Worm (Caenorhabditis elegans): ENCODE measurements around the gene F09C12.8.
"Not testable (repeated sequence)": the region's sequence is repeated elsewhere in the genome, so short reads cannot be mapped to it uniquely, and the experiment has no call there.

Gene F09C12.8

DNA sequence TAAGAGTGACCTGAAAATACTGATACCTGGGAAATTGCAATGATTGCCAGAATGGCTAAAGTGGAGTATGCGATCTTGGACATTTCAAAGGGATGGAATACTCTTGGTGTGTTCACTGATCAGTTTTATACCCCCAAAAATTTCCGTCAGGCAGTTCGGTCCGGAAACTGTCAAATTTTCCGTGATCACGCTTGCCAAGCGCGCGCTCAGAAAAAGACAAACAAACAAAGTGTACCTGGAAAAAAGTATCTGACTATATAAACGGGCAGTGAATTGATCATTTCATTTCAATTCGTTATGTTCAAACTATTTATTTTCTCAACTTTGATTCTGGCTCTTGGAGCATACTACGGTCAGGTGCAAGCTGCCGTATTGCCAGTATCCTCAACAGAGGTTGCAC, 10.5 kb upstream of the F09C12.8 start, which contains the start of the genes idpb-3 and idpb-1:
TSS of gene idpb-3 (minus strand) at position 101 of the 400 bp plus-strand sequence.
TSS of gene idpb-1 (plus strand) at position 284 of the 400 bp plus-strand sequence.
- TF ChIP-seq unc-62 (GFP tag; optimal IDR thresholded peaks at IDR 0.05) = no peak

- no peak for TF ChIP-seq unc-62 (GFP tag; optimal IDR thresholded peaks at IDR 0.05)
These were observed 9.0 kb upstream of the F09C12.8 start for ce11 chrII:5103189-5103588.

ce11 chrII:5103784-5104457, 8.3 kb upstream of the F09C12.8 start, which contains the start of the genes C04G6.11 and mpk-2:
Gene C04G6.11, minus strand, starts transcription at chrII:5103834.
Gene mpk-2, plus strand, starts transcription at chrII:5104118.
- TF ChIP-seq unc-62 (GFP tag; optimal IDR thresholded peaks at IDR 0.05) = no peak

DNA sequence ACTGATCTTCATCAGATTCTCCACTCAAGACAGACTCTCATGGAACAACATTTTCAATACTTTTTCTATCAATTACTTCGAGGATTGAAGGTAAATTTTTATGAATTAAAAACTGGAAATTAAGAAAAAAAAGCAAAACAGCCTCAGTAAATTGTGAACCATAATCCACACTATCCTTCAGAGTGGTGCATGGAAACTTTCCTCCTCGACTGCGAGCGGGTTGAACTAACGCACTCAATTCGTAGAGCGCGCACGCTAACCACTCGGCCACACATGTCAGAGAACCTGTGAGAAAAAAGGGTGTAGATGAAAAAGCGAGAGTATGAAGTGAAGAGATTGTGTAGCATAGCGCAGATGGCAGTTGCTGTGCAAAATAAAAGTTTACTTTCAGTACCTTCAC, 7.2 kb upstream of the F09C12.8 start:
- TF ChIP-seq unc-62 (GFP tag; optimal IDR thresholded peaks at IDR 0.05) = no peak

- TF ChIP-seq unc-62 (GFP tag; optimal IDR thresholded peaks at IDR 0.05) = no peak
These were observed 2.5 kb upstream of the F09C12.8 start, which contains the start of gene F09C12.2 for ce11 chrII:5109693-5110092. Gene F09C12.2, plus strand, starts transcription at chrII:5110012.

DNA sequence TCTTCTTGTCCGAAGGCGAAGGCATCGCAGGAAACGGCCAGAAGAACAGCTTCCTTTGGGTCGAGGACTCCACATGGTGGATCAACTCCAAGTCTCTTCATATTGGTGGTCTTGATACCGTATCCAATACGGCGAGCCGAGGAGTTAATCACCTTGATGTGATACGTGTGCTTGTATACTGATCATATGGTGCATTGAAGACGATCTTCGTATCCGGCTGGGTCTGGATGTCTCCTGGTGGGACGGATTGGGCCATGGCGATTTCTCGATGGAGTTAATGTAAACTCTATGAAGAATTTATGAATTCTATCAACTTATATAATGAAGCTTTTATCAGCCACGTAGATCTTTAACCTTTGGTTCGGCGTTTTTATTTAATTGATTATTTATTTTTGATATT, 3.1 kb downstream of the F09C12.8 start, which contains the start of gene msp-74:
TSS of gene msp-74 (minus strand) at position 101 of the 400 bp plus-strand sequence.
- not testable (repeated sequence) for TF ChIP-seq unc-62 (GFP tag; optimal IDR thresholded peaks at IDR 0.05)

DNA sequence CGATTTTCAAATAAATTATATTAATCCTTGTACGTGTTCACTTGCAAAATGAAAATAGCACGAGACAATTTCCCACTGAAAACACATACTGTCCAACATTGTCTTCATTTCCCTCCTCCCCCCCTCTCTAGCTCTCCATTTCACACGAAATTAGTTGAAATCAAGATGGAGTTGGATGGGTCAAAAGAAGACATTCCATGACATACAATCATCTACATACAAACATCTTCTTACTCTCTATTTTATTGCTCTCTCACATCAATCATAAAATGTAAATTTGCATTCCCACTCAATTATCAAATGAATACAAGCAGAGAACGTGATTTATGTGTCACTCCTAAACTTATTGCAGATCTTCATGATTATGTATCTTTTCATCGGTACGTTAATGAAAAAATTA, 3.6 kb downstream of the F09C12.8 start, which contains the start of gene srsy-1:
TSS of gene srsy-1 (plus strand) at position 301 of the 400 bp plus-strand sequence.
- no peak for TF ChIP-seq unc-62 (GFP tag; optimal IDR thresholded peaks at IDR 0.05)

- no peak for TF ChIP-seq unc-62 (GFP tag; optimal IDR thresholded peaks at IDR 0.05)
These were observed 8.4 kb downstream of the F09C12.8 start for ce11 chrII:5120612-5121011.

DNA sequence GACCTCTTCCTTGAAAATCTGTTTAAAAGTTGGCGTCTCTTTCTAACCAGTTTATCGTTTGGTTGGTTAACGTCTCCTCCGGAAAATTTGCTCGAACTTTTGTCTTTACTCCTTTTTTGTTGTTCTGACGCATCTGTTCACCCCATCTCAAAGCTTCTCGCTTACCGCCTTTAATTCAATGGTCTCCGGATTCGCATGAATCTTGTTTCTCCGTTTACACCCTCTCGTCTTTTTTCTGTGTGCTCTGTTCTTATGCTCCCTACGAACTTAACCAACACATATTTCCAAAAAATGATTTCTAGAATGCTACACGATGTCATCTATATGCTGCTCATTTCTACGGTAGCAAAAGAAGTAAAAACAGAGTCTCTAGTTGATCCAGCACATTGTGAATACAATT, 17.9 kb downstream of the F09C12.8 start, which contains the start of gene lgc-56:
TSS of gene lgc-56 (plus strand) at position 301 of the 400 bp plus-strand sequence.
- TF ChIP-seq unc-62 (GFP tag; optimal IDR thresholded peaks at IDR 0.05) = no peak

DNA sequence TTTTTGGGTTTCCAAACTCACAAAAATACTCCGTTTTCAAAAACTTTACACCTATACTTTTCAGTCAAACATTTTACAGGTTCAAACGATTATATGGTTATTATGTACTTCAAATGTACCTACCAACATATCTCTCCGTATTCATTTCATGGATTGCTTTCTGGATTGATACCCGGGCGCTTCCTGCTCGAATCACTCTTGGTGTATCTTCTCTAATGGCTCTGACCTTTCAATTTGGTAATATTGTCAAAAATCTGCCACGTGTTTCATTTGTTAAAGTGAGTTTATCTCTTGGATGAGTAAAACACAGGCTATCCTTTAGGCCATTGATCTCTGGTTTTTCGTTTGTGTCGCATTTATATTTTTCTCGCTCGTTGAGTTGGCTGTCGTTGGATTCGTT, 19.6 kb downstream of the F09C12.8 start:
- no peak for TF ChIP-seq unc-62 (GFP tag; optimal IDR thresholded peaks at IDR 0.05)

DNA sequence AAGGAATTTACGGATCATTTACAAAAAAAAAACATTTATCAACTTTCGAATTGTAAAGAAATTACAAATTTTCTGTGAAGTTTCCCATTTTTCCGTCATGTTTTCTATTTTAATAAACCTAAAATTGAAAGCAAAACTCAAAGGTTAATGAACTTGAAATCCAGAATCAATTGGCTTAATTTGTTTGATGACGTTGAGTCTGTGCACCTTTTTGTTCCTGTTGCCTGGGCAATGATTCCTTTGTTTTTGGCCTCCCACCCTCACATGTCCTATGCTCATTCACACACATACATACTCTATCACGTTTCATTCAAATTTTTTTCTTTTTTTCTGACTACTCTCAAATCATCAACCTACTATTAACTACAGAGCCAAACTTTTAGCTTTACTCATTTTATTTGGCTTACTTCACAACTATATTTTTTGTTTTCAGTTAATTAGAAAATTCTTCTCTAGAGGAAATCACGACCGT, 24.1 kb downstream of the F09C12.8 start, which contains the start of gene F58A6.2:
TSS of gene F58A6.2 (plus strand) at position 422 of the 472 bp plus-strand sequence.
- TF ChIP-seq unc-62 (GFP tag; optimal IDR thresholded peaks at IDR 0.05) = no peak

DNA sequence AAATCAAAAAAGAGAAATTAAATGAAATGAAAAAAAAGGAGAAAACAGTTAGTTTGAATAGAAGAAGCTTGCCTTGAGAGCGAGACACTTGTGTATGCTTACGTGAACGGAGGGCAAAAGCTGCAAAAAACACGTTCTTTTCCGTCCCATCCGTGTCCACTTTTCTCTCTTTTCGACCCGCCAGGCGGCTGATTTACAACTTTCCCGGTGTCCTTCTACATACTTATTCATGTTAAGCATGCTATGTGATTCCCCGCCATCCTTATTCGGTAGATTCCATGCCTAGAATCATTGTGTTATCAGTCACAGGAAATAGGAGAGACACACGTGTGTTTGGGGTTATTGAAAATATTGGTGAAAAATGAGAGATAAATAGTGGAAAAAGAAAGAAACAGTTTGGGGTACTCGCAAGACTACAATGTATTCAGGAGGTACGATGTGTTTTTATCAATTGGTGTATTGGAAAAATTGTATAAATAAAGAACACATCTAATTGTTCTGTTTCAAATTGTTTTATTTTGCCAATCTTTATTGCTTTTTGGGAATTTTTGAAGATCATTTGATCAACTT, 29.8 kb downstream of the F09C12.8 start, which contains the start of gene nas-29:
TSS of gene nas-29 (minus strand) at position 92 of the 570 bp plus-strand sequence.
- TF ChIP-seq unc-62 (GFP tag; optimal IDR thresholded peaks at IDR 0.05) = no peak

DNA sequence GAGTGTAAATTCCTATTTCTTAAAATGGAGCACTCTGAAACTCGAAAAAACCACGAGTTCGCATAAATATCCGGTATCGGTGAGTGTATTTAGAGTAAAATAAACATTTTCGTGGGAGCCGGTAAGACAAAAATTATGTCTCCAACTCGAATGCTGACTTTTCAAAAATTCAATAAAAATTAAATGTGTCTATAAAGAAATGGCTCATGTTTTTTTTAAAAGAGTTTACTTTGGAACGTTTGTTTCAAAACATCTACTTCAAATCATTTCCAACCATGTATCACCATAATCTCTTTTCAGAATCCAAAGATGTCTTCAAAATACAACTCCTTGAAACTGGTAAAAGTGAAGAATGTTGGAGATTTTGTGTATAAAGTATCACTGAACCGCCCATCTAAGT, 30.4 kb downstream of the F09C12.8 start, which contains the start of gene F58A6.1:
TSS of gene F58A6.1 (plus strand) at position 301 of the 400 bp plus-strand sequence.
- TF ChIP-seq unc-62 (GFP tag; optimal IDR thresholded peaks at IDR 0.05) = no peak

DNA sequence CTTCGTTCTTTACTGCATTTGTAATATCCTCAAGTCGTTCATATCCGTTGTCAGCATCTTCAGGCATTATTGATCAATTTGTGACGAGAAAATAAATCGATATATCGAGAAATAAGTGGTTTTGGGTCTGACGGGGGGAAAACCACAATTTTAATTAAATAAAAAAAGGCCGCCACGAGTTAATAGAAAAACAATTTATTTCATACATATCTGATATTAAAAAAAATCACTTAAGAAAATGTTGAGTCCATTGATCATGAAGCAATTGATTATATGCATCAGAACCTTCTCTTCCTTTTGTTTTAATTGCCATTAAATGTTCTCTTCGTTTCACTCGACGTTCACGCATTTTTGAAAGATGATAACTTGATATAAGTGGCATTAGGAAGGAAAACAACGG, 36.2 kb downstream of the F09C12.8 start, which contains the start of gene F58A6.5:
TSS of gene F58A6.5 (minus strand) at position 101 of the 400 bp plus-strand sequence.
- TF ChIP-seq unc-62 (GFP tag; optimal IDR thresholded peaks at IDR 0.05) = no peak

DNA sequence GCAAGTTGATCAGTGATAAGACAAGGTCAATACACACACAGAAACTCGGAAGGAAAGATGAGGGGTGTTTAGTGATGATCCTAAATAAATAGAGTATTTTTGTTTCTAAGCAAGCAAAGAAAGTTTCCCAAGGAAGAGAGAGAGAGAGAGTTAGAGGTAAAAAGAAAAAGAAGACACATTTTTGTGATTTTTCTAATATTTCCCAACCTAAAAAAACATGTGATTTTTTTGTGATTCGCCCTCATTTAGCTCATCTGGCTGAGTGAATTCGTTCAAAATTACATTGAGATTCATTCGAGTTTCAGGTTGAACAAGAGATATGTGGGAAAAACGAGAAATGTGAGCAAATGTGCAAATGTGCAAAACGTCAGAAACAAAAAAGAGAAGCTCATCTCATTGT, 38.6 kb downstream of the F09C12.8 start, which contains the start of gene srb-16:
TSS of gene srb-16 (minus strand) at position 101 of the 400 bp plus-strand sequence.
- TF ChIP-seq unc-62 (GFP tag; optimal IDR thresholded peaks at IDR 0.05) = no peak

DNA sequence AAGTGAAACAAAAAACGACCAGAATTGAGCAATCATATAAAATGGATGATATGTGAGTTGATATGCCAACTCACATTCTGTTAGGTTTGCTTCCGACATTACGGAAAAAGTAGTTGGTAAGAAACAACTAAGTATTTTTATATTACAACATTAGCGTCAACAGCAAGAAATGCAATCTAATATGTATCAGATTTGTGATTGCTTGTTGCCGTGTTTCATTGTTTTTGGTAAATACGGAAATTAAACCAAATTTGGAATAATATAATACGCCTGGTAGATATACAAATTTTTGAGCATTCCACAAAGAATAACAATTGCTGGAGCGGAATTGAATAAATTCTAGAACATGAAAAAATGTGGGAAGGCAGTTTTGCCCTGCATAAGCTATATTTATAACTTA, 42.4 kb downstream of the F09C12.8 start, which contains the start of gene srb-12:
TSS of gene srb-12 (minus strand) at position 101 of the 400 bp plus-strand sequence.
- no peak for TF ChIP-seq unc-62 (GFP tag; optimal IDR thresholded peaks at IDR 0.05)
